Worm (Caenorhabditis elegans): ENCODE data around the gene swip-10.

The swip-10 gene

ce11 chrX:2105310-2105709 lies 12.8 kb downstream of the swip-10 start, which contains the start of gene F53B1.3:
TSS of gene F53B1.3 (plus strand) at chrX:2105610.
- TF ChIP-seq C06A6.2 (GFP tag; conservative IDR thresholded peaks at IDR 0.05) (no peak), attf-3 (GFP tag; conservative IDR thresholded peaks at IDR 0.05) (no peak), K12H6.12 (tag; optimal IDR thresholded peaks at IDR 0.05) (no peak), nhr-27 (tag; optimal IDR thresholded peaks at IDR 0.05) (no peak), F33H1.4 (GFP tag; IDR thresholded peaks at IDR 0.05) (no peak), efl-1 (GFP tag; optimal IDR thresholded peaks at IDR 0.05) (no peak), ZK185.1 (tag; optimal IDR thresholded peaks at IDR 0.05; ENCODE audit: poor library complexity, severe bottlenecking) (no peak), rec-8 (tag; optimal IDR thresholded peaks at IDR 0.05) (no peak), atf-7 (tag; optimal IDR thresholded peaks at IDR 0.05) (no peak), Y53F4B.3 (GFP tag; IDR thresholded peaks at IDR 0.05) (no peak), sea-2 (GFP tag; IDR thresholded peaks at IDR 0.05) (no peak), ztf-6 (GFP tag; IDR thresholded peaks at IDR 0.05) (no peak), fkh-3 (tag; optimal IDR thresholded peaks at IDR 0.05) (no peak), ekl-4 (GFP tag; IDR thresholded peaks at IDR 0.05) (no peak), bed-2 (GFP tag; IDR thresholded peaks at IDR 0.05) (no peak), madf-10 (tag; optimal IDR thresholded peaks at IDR 0.05) (no peak)

ce11 chrX:2099002-2099401 lies 19.1 kb downstream of the swip-10 start:
- TF ChIP-seq egrh-3 (GFP tag; IDR thresholded peaks at IDR 0.05) = no peak
- no peak for TF ChIP-seq F57C9.4 (tag; optimal IDR thresholded peaks at IDR 0.05)
- TF ChIP-seq nhr-80 (tag; optimal IDR thresholded peaks at IDR 0.05) = no peak
- TF ChIP-seq athp-1 (tag; optimal IDR thresholded peaks at IDR 0.05) = no peak
- no peak for TF ChIP-seq F52B5.7 (tag; optimal IDR thresholded peaks at IDR 0.05)
- no peak for TF ChIP-seq K11D2.4 (GFP tag; IDR thresholded peaks at IDR 0.05)
- no peak for TF ChIP-seq Y79H2A.3 (GFP tag; conservative IDR thresholded peaks at IDR 0.05)
- TF ChIP-seq pbrm-1 (GFP tag; IDR thresholded peaks at IDR 0.05) = no peak
- TF ChIP-seq lag-1 (GFP tag; IDR thresholded peaks at IDR 0.05) = no peak
- no peak for TF ChIP-seq repo-1 (tag; optimal IDR thresholded peaks at IDR 0.05)

ce11 chrX:2096804-2097203 lies 21.3 kb downstream of the swip-10 start, which contains the start of gene T21D9.2:
TSS of gene T21D9.2 (minus strand) at chrX:2096904.
- TF ChIP-seq ama-1 (optimal IDR thresholded peaks at IDR 0.05) (no peak), ama-1 (GFP tag; optimal IDR thresholded peaks at IDR 0.05) (no peak), C06A6.2 (GFP tag; conservative IDR thresholded peaks at IDR 0.05) (no peak), lin-26 (GFP tag; IDR thresholded peaks at IDR 0.05) (no peak), lir-1 (GFP tag; conservative IDR thresholded peaks at IDR 0.05) (no peak), hsf-1 (GFP tag; IDR thresholded peaks at IDR 0.05) (no peak), ztf-26 (tag; optimal IDR thresholded peaks at IDR 0.05) (no peak), pha-4 (tag; optimal IDR thresholded peaks at IDR 0.05) (no peak), unc-62 (GFP tag; optimal IDR thresholded peaks at IDR 0.05) (no peak), ZK185.1 (tag; optimal IDR thresholded peaks at IDR 0.05; ENCODE audit: poor library complexity, severe bottlenecking) (no peak), B0261.1 (tag; optimal IDR thresholded peaks at IDR 0.05) (no peak), F49E8.2 (tag; optimal IDR thresholded peaks at IDR 0.05; ENCODE audit: insufficient read depth) (no peak), F39B2.1 (GFP tag; IDR thresholded peaks at IDR 0.05) (no peak), rpc-1 (optimal IDR thresholded peaks at IDR 0.05) (no peak), rpc-1 (tag; optimal IDR thresholded peaks at IDR 0.05) (no peak), xnd-1 (tag; optimal IDR thresholded peaks at IDR 0.05) (no peak), ztf-3 (GFP tag; optimal IDR thresholded peaks at IDR 0.05) (no peak), nfyb-1 (GFP tag; IDR thresholded peaks at IDR 0.05) (no peak), ztf-18 (tag; optimal IDR thresholded peaks at IDR 0.05) (no peak)
